Worm (Caenorhabditis elegans): ENCODE results near the gene str-134.

str-134 gene

DNA sequence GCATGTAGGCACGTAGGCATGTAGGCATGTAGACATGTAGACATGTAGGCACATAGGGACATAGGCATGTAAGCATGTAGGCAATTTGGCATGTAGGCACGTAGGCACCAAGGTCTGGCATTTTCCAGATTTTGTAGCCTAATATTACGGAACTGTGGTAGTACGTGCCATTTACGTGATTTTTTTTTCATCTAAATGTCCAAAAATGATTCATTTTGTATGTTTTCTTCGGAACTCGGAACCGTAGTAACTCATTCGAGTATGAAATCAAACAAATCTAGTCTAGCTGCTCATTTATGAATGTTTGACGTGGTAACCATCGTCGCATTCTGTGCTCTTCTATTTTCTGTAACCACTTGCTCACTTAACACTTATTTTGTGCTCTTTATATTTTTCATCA lies 34.9 kb downstream of the str-134 start, which contains the start of gene srbc-59:
TSS of gene srbc-59 (plus strand) at position 301 of the 400 bp plus-strand sequence.
- TF ChIP-seq tab-1 (GFP tag; IDR thresholded peaks at IDR 0.05) = no peak

DNA sequence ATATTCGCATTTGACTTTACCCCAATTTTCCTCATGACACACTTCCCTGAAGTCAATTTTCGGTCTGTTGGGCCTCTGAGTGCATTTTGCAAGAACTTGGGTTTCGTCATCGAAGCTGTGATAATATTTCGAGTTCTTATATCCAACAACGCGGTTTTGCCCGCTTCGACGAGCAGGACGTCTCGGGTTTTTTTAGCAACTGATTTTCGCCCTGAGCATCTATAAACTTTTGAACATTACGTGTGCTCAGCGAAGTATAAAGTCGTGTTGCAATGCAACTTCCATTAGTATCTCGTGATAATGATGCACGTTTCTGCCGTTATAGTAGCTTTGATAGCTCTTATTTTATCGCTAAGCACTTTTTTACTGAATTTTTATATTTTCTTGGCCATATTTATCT lies 36.6 kb downstream of the str-134 start, which contains the start of gene srbc-60:
TSS of gene srbc-60 (plus strand) at position 301 of the 400 bp plus-strand sequence.
- no peak for TF ChIP-seq ztf-23 (GFP tag; IDR thresholded peaks at IDR 0.05)
- no peak for TF ChIP-seq tab-1 (GFP tag; IDR thresholded peaks at IDR 0.05)
- no peak for TF ChIP-seq med-1 (GFP tag; optimal IDR thresholded peaks at IDR 0.05; ENCODE audit: insufficient read depth)

DNA sequence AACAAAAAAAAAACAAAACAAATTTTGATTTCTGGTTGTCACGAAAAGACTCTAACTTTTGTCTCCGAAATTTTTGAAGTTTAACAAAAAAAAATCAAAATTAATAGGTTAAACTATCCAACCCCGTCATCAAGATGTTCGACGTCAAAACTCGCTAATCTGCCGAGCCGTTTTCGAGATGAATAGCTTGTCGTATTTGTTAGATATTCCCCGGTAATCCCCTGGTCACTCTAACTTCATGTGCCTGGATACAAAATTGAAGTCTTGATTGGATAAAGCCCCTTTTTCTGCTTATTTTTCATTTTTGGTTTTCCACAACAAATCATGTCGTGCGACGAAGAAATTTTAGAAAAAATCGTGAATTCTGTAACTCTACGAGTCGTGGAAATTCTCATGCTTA lies 39.0 kb downstream of the str-134 start, which contains the start of gene srab-16:
TSS of gene srab-16 (plus strand) at position 301 of the 400 bp plus-strand sequence.
- no peak for TF ChIP-seq klf-2 (GFP tag; conservative IDR thresholded peaks at IDR 0.05)
- no peak for TF ChIP-seq T22C8.4 (GFP tag; IDR thresholded peaks at IDR 0.05)
- TF ChIP-seq med-1 (GFP tag; optimal IDR thresholded peaks at IDR 0.05; ENCODE audit: insufficient read depth) = no peak
- TF ChIP-seq tab-1 (GFP tag; IDR thresholded peaks at IDR 0.05) = no peak
- TF ChIP-seq flt-1 (GFP tag; IDR thresholded peaks at IDR 0.05) = no peak
- no peak for TF ChIP-seq cog-1 (tag; optimal IDR thresholded peaks at IDR 0.05)
- no peak for TF ChIP-seq ztf-23 (GFP tag; IDR thresholded peaks at IDR 0.05)
- no peak for TF ChIP-seq ztf-29 (GFP tag; IDR thresholded peaks at IDR 0.05)
- no peak for TF ChIP-seq ref-1 (GFP tag; conservative IDR thresholded peaks at IDR 0.05)

- TF ChIP-seq ztf-29 (GFP tag; IDR thresholded peaks at IDR 0.05) = no peak
- no peak for TF ChIP-seq klf-2 (GFP tag; conservative IDR thresholded peaks at IDR 0.05)
- TF ChIP-seq cog-1 (tag; optimal IDR thresholded peaks at IDR 0.05) = no peak
- TF ChIP-seq ref-1 (GFP tag; conservative IDR thresholded peaks at IDR 0.05) = no peak
- TF ChIP-seq flt-1 (GFP tag; IDR thresholded peaks at IDR 0.05) = no peak
- no peak for TF ChIP-seq tab-1 (GFP tag; IDR thresholded peaks at IDR 0.05)
- no peak for TF ChIP-seq ztf-23 (GFP tag; IDR thresholded peaks at IDR 0.05)
- TF ChIP-seq med-1 (GFP tag; optimal IDR thresholded peaks at IDR 0.05; ENCODE audit: insufficient read depth) = no peak
- TF ChIP-seq T22C8.4 (GFP tag; IDR thresholded peaks at IDR 0.05) = no peak
Observed at ce11 chrV:794092-794491, 50.6 kb downstream of the str-134 start.
